Fruit fly (Drosophila melanogaster) whole organism, embryonic: ENCODE measurements around the gene CG33282.

Source experiments
- CG2889 ChIP-seq: fragments of 200-800 bp; sonication (Bioruptor generic); IDR thresholded peaks from 3 replicates; pipeline ENCODE4 v1.3.6; 2022; ENCODE audit warnings: missing biosample characterization, missing genetic modification characterization
- CG3065 ChIP-seq: fragments of 200-800 bp; sonication (Bioruptor generic); optimal IDR thresholded peaks from 2 replicates; lab custom pipeline; 2016; ENCODE audit warnings: missing biosample characterization, missing genetic modification characterization
- Hey ChIP-seq: fragments of 200-800 bp; sonication (Bioruptor generic); optimal IDR thresholded peaks from 3 replicates; lab custom pipeline; 2018; ENCODE audit warnings: missing biosample characterization, mild to moderate bottlenecking, missing genetic modification characterization
- nerfin-1 ChIP-seq: fragments of 200-800 bp; sonication (Bioruptor generic); optimal IDR thresholded peaks from 3 replicates; lab custom pipeline; 2019; ENCODE audit warnings: missing biosample characterization, mild to moderate bottlenecking, missing genetic modification characterization, moderate library complexity

dm6 chr2L:3368425-3368824 lies 40.7 kb downstream of the CG33282 start:
- no peak for TF ChIP-seq CG3065
- no peak for TF ChIP-seq CG2889 (GFP tag; lab: Robert Waterston, UW)
- TF ChIP-seq nerfin-1 (tag; lab: Kevin White, UChicago): no peak
- no peak for TF ChIP-seq Hey (tag; lab: Kevin White, UChicago)
